Fruit fly (Drosophila melanogaster) ovary, adult (tissue): ENCODE measurements around the gene CG14245.
A peak's percentile ranks its signal among the peaks of the same experiment; 100 is the strongest.

Experiments
- CG17801 ChIP-seq: fragments of 200-800 bp; optimal IDR thresholded peaks from 2 replicates; lab custom pipeline; 2019; ENCODE audit warnings: missing biosample characterization, mild to moderate bottlenecking, missing genetic modification characterization, moderate library complexity; ENCODE audit not compliant: partially characterized antibody

Gene CG14245

DNA sequence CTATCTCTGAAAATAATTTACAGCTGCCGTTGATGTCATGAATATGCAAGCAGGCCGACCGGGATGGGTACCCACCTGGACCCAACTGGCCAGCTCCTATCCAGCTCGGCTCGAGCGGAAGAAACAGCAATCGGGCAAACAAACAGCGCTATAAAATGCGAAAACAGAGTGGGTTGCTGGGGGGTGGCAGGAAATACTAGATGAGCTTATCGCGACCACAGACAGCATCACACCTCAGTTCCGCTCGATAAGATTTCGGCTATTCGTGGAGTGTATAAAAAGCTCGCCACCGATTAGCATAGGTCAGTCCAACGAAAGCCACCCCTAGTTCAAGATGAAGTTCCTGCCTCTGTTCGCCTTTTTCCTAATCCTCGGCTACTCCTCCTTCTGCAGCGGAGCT lies at the start of gene CG14245:
TSS of gene CG14245 (plus strand) at position 301 of the 400 bp plus-strand sequence.
- no peak for TF ChIP-seq CG17801 (GFP tag; lab: Kevin White, UChicago)

DNA sequence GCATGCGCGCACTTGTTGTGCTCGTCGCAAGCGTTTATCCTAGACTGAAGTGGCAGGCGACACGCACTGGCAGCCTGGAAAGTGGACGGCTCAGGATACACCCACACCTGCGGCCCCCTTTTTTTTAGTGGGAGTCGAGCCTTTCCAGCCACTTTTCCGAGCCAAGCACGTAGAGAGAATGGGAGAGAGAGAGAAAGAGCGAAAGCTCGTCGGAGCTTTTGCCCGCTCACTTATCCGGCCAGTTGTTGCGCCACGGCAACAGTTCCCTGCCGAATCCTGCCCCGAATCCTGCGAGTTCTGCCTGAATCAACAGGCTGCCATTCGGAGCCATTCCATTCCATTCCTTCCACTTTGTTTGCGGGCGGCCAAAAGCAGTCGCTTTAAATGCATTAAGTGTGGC lies 46.6 kb upstream of the CG14245 start, which contains the start of gene beat-VII:
TSS of gene beat-VII (minus strand) at position 20 of the 400 bp plus-strand sequence.
- no peak for TF ChIP-seq CG17801 (GFP tag; lab: Kevin White, UChicago)

DNA sequence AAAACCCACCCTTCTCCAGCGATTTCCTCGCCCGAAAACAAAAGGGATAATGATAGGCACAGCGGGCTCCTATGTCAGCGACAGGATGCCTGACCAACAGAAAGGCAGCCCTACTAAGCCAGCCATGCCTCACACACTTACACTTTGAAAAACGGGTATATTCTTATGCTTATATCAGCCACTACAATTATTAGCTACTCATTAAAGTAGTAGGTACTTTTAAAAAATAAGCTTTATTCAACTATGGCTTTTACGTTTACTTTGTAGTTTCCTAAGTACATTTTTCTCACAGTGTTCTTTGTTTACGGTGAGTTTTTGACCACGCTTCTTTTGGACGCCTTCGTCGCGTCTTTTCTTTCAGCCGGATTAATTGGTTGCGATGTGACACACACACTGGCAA lies 38.3 kb upstream of the CG14245 start:
- no peak for TF ChIP-seq CG17801 (GFP tag; lab: Kevin White, UChicago)

DNA sequence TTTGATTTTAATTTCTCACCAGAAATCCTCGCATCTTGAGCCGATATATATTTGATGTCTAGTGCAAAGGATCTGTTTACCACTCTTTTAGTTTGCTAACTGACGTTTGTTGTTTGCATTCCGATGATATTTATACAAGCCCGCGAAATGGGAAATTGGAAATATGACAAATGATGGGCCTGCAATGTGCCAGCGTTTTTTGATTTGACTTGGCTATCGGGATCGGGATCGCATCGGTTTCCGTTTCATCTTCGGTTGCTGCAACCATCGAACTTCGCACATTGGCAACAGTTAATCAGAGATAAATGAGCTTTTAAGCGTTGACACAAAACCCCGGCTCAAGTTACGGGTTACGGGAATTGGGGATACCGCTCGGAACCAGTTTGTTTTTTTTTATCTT lies 35.0 kb upstream of the CG14245 start, which contains the start of gene TwdlQ:
TSS of gene TwdlQ (minus strand) at position 101 of the 400 bp plus-strand sequence.
- TF ChIP-seq CG17801 (GFP tag; lab: Kevin White, UChicago) = no peak

DNA sequence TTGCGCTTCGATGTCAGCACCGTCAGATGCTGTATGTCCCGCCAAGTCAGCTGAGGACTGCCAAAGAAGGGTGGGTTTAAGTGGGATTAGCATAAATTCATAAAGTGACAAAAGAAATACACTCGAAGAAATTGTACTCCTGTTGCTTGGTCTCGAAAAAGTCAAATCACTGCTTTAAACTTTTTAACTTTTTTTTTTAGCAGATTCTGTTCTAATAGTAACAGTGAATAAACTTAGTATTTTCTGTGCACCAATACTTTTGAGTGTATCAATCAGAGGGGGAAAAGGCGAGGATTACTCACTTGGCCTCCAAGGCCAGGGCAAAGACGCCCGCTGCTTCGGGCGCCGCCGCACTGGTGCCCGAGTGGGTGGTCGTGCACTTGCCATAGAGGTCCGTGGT lies 28.4 kb upstream of the CG14245 start:
- TF ChIP-seq CG17801 (GFP tag; lab: Kevin White, UChicago) = no peak

DNA sequence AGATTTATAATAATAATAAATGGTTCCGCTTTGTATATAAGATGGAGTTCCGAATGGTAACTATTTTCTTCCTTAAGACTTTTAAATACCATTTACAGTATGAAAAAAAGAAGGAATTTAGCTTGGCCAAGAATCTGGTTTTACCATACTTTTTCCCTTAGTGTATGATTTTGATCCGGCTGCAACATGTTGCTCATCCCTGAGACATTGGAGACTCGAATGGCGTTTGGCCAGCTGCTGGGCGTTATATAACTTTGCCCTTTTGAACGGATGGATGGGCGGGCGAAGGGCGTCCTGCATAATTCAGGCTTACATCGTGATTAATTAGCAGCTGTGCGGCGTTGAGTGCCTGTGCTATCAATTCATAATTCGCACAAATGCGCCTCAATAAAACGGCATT lies 24.2 kb upstream of the CG14245 start:
- no peak for TF ChIP-seq CG17801 (GFP tag; lab: Kevin White, UChicago)

DNA sequence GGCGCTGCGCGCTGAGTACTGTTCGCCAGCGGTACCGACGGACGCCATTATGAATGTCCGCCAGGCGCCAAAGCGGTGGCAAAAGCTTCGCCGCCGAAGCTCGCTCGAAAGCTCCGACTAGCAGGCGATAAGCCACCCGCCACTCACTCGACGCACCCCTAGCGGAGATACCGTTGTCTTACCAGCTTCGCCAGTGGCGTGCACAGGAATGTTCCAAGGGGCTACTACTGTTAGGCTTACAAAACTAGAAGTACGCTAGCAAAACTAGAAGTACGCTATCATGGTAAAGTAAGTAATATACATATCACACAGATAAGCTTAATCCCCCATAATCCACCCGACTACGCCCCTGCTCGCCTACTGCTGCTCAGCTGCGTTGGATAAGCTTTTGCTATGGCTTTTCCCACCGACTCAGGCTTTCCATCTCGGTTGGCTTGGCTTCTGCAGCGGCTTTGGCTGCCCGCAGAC lies 14.4 kb upstream of the CG14245 start, which contains the start of gene amon:
TSS of gene amon (minus strand) at position 51 of the 468 bp plus-strand sequence.
- peak; percentile 62 for TF ChIP-seq CG17801 (GFP tag; lab: Kevin White, UChicago)

DNA sequence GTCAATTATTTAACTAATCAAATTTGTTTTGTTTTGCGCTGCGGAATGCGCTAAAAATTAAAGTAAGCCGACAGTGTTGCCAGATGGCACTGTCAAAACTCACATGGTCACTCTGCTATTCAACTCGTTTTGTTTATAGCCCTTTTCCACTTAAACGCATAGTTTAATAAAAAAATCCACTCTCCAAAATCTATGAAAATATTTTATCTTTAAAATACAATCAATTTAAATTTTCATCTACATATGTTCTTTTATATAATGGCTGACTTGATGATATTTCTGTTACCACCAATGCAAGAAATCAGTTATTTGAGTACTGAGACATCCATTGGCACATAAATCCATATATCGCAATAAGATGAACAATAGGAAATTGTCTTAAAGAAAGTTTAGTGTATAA lies 11.2 kb upstream of the CG14245 start, which contains the start of gene CG6425:
TSS of gene CG6425 (minus strand) at position 95 of the 400 bp plus-strand sequence.
- TF ChIP-seq CG17801 (GFP tag; lab: Kevin White, UChicago) = no peak

DNA sequence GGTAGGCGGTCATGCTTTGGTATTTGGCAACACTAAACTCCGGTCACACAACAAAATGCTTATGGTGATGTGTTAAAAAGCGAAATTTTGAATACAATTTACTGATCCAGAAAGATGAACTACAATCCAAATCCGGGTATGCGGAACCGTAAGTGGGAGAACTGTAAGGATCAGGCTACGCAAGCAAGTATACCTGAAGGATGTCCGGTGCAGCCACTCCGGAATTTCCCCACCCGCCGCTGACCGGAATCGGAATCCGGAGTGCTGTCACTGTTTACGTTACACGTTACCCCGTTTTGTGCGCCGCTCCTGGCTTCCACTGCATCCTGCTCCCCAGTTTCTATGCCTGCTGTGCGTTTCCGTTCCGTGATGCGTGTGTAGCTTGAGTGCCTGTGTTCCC lies 10.7 kb upstream of the CG14245 start, which contains the start of gene Yif1:
TSS of gene Yif1 (plus strand) at position 8 of the 400 bp plus-strand sequence.
- no peak for TF ChIP-seq CG17801 (GFP tag; lab: Kevin White, UChicago)

DNA sequence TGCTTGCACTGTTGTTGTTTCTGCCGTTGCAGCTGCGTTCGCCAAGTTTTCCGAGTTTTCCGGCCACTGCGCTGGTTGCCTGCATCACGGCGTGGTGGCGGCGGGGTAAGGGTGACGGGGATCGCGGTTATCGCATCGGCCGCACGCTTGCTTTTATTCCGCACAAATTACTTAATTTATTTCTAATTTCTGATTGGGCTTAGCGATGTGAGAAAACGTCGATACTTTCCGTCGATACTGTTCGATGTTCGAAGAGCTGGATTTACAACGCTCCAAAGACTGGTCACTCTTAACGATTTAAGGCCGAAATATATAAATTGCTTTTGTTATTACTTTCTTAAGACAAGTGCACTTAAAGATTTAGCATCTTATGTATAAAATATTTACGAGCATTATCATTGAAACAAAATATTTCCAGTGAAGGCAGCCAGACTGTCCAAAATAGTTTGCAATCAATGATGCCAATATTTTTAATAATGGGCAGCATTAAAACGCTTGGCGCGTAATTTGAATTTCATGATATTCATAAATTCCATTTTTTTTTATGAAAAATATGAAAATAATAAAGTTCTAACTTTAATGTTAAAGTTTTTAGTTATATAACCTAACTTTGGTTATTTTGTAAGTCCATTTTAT lies 3.4 kb upstream of the CG14245 start, which contains the start of gene CG6420:
TSS of gene CG6420 (minus strand) at position 240 of the 636 bp plus-strand sequence.
- TF ChIP-seq CG17801 (GFP tag; lab: Kevin White, UChicago) = no peak

DNA sequence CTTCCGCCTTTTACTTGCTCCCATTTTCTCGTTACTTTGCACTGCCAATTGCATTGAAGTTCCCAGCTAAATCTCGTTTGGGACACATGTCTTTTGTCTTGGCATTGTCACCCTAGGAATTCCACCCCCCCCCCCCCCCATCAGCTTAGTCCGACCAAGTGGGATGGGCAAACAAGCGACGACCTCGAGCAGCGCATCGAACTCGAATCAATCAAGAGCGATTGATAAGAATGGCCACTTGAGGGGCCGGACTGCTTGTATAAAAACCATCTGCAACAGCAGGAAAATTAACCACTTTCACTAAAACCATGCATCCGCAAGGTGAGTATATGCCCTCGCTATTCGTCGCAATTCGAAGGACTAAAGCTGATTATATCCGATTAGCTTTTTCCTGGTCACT lies 2.7 kb upstream of the CG14245 start, which contains the start of gene CG14244:
TSS of gene CG14244 (plus strand) at position 301 of the 400 bp plus-strand sequence.
- no peak for TF ChIP-seq CG17801 (GFP tag; lab: Kevin White, UChicago)

DNA sequence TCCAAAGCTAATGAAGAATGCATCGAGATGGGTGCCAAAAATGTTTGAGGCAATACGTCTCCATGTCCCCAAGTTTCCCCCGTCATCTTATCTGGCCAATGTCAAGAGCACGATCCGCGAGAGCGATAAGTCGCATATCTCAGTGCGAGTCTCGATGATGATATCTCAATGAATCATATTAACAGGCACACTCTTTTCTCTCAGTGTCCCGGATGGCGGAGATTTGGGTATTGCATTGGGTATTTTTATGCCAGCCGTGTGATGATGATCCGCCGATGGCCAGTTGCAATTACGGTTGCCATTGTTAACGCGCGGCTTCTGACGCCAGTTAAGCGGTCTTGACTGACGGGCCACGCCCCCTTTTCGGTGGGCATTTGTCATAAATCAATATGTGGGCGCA lies 1.5 kb upstream of the CG14245 start, which contains the start of gene CG14246:
TSS of gene CG14246 (plus strand) at position 301 of the 400 bp plus-strand sequence.
- no peak for TF ChIP-seq CG17801 (GFP tag; lab: Kevin White, UChicago)

DNA sequence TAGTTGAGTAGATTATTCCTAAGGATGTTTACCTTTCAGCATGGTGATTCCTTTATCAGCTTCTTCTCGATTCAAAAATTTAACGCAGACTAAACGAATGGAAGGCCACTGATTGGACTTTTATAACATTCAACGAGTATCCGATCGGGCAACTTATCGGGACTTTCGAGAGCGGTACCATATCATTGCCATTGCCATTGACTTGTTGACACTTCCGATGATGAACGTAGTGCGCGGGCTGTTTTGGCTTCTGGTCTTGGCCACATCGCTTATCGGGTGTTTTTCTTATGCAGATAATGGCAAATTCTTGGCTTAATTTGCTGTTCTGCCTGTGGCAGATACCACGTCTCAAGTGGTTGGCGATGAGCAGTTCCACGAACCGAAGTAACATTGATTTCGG lies 7.7 kb downstream of the CG14245 start, which contains the start of gene CG6403:
TSS of gene CG6403 (minus strand) at position 101 of the 400 bp plus-strand sequence.
- TF ChIP-seq CG17801 (GFP tag; lab: Kevin White, UChicago) = no peak

DNA sequence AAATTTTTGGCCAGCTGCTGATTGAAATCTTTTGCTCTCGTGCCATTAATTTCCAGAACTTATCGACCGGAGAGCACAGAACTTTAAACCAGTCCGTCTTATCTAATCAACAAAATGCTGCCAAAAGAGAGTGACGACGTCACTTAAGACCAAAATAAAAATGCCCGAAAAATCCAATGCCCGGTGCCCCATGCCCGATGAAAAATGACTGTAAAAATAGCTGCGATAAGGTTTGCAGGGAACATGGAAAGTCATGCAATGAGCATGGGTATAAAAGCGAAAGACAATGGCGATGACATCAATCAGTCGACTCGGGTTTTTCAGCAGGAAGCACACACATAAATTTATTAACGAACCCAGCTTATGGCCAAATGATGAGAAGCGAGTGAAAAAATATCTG lies 8.8 kb downstream of the CG14245 start, which contains the start of gene CG14247:
TSS of gene CG14247 (plus strand) at position 301 of the 400 bp plus-strand sequence.
- no peak for TF ChIP-seq CG17801 (GFP tag; lab: Kevin White, UChicago)

DNA sequence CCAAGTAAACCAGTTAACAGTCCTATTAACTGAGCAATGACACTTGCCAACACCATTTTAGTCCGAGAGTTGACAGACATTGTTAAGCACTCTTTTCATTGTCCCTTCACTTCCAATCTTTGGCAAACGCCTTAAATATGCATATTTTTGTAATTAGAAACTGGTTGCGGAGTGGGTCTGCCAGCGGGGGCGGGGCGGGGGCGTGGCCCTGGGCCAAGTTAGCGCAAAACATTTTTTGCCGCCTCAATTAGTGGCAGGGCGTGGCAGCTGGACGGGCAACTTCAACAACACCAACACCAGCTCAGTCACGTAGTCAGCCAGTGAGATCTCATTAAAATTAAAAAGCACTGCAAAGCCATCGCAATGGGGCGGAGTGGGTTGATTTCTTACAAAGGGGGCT lies 33.2 kb downstream of the CG14245 start:
- TF ChIP-seq CG17801 (GFP tag; lab: Kevin White, UChicago) = no peak
